Worm (Caenorhabditis elegans): ENCODE measurements around the gene Y57G7A.3.

ce11 chrII:1239433-1240020, 46.1 kb upstream of the Y57G7A.3 start:
- TF ChIP-seq blmp-1 (tag; optimal IDR thresholded peaks at IDR 0.05; ENCODE audit: insufficient read depth) (no peak), skn-1 (tag; optimal IDR thresholded peaks at IDR 0.05) (no peak), ztf-11 (tag; optimal IDR thresholded peaks at IDR 0.05) (no peak), ZK546.5 (tag; optimal IDR thresholded peaks at IDR 0.05) (no peak), crh-2 (tag; optimal IDR thresholded peaks at IDR 0.05) (no peak)

Data from whole organism, L2 larva.